Fruit fly (Drosophila melanogaster): ENCODE measurements around the gene ZC3H3.

DNA sequence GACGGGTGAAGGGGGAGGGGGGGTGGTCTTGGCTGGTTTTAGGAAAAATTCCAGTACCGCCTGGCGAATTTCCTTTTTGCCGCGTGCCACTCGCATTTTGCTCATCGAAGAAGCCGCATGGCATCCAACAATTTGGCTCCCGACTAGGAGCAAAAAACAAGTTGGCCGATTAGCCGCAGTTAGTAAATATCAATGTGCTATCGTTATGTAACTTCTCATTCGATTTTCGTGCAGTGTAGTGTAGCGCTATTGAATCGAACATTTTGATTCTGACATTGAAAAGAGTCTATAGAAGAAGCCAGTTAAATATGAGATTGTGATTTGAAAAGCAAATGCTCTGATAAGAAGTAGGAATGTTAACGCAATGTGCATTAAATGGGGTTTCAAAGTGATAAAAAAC is 20.1 kb upstream of the ZC3H3 start:
- TF ChIP-seq Hr96 (GFP tag; optimal IDR thresholded peaks at IDR 0.05) (no peak), CG1620 (GFP tag; optimal IDR thresholded peaks at IDR 0.05) (no peak), bab1 (GFP tag; optimal IDR thresholded peaks at IDR 0.05) (no peak), cic (GFP tag; optimal IDR thresholded peaks at IDR 0.05) (no peak), CG7101 (tag; optimal IDR thresholded peaks at IDR 0.05) (no peak), CG11617 (GFP tag; optimal IDR thresholded peaks at IDR 0.05) (no peak), cnc (optimal IDR thresholded peaks at IDR 0.05) (no peak)
